Worm (Caenorhabditis elegans): ENCODE data around the gene ZK546.4.

Gene ZK546.4

ce11 chrII:4937743-4938142, at the start of gene ZK546.4:
TSS of gene ZK546.4 (plus strand) at chrII:4938043.
- TF ChIP-seq swsn-7 (tag; optimal IDR thresholded peaks at IDR 0.05) (no peak), rnt-1 (tag; optimal IDR thresholded peaks at IDR 0.05) (no peak), lin-39 (tag; optimal IDR thresholded peaks at IDR 0.05) (no peak), ceh-88 (GFP tag; IDR thresholded peaks at IDR 0.05) (no peak), nhr-71 (tag; optimal IDR thresholded peaks at IDR 0.05) (no peak), Y116A8C.19 (tag; optimal IDR thresholded peaks at IDR 0.05; ENCODE audit: borderline replicate concordance) (no peak), nhr-237 (tag; optimal IDR thresholded peaks at IDR 0.05) (no peak), alr-1 (tag; optimal IDR thresholded peaks at IDR 0.05; ENCODE audit: borderline replicate concordance) (no peak), elt-3 (tag; optimal IDR thresholded peaks at IDR 0.05) (no peak), nhr-85 (tag) (no peak), tlp-1 (tag; optimal IDR thresholded peaks at IDR 0.05) (no peak), unc-30 (tag; optimal IDR thresholded peaks at IDR 0.05) (no peak), pax-3 (tag; optimal IDR thresholded peaks at IDR 0.05) (no peak), isw-1 (GFP tag; IDR thresholded peaks at IDR 0.05) (no peak), hpl-2 (GFP tag; optimal IDR thresholded peaks at IDR 0.05) (no peak), F16B12.6 (tag; optimal IDR thresholded peaks at IDR 0.05) (no peak)

- peak in 1 of 6 experiments; percentile 46 for TF ChIP-seq elt-3 (tag; optimal IDR thresholded peaks at IDR 0.05)
- peak; percentile 45 for TF ChIP-seq elt-2 (tag; optimal IDR thresholded peaks at IDR 0.05)
- peak; percentile 26; the same call in 1 of the 2 replicates for TF ChIP-seq nhr-19 (GFP tag; conservative IDR thresholded peaks at IDR 0.05)
- TF ChIP-seq rnt-1 (tag; optimal IDR thresholded peaks at IDR 0.05): peak; percentile 58
- TF ChIP-seq mep-1 (tag; optimal IDR thresholded peaks at IDR 0.05): peak; percentile 27
- no peak for TF ChIP-seq sox-4 (tag; optimal IDR thresholded peaks at IDR 0.05)
- no peak for TF ChIP-seq efl-3 (GFP tag; optimal IDR thresholded peaks at IDR 0.05)
- peak; percentile 7 for TF ChIP-seq C16A3.4 (tag; optimal IDR thresholded peaks at IDR 0.05)
- TF ChIP-seq lin-39 (tag; optimal IDR thresholded peaks at IDR 0.05): peak; percentile 9
- TF ChIP-seq sptf-1 (tag; optimal IDR thresholded peaks at IDR 0.05): no peak
- TF ChIP-seq pag-3 (tag; optimal IDR thresholded peaks at IDR 0.05; ENCODE audit: borderline replicate concordance, insufficient read depth): peak; percentile 41
- peak; percentile 42 for TF ChIP-seq nhr-20 (tag; optimal IDR thresholded peaks at IDR 0.05)
- no peak for TF ChIP-seq tlp-1 (tag; optimal IDR thresholded peaks at IDR 0.05)
- TF ChIP-seq efl-1 (optimal IDR thresholded peaks at IDR 0.05): peak; percentile 26 to 35
- no peak for TF ChIP-seq efl-1 (GFP tag; optimal IDR thresholded peaks at IDR 0.05 in 1 of 2)
- peak; percentile 14 for TF ChIP-seq unc-130 (tag; optimal IDR thresholded peaks at IDR 0.05)
- TF ChIP-seq mab-9 (GFP tag; IDR thresholded peaks at IDR 0.05): no peak
- peak in 2 of 3 experiments; percentile 16 to 38 for TF ChIP-seq dpl-1 (GFP tag; optimal IDR thresholded peaks at IDR 0.05)
- TF ChIP-seq fkh-8 (tag; optimal IDR thresholded peaks at IDR 0.05): no peak
- TF ChIP-seq lin-14 (GFP tag; optimal IDR thresholded peaks at IDR 0.05): peak; percentile 90
- peak; percentile 45 for TF ChIP-seq snu-23 (GFP tag; optimal IDR thresholded peaks at IDR 0.05)
- peak in 1 of 2 experiments; percentile 35 for TF ChIP-seq lin-35 (GFP tag; optimal IDR thresholded peaks at IDR 0.05)
- TF ChIP-seq nhr-85 (tag): peak; percentile 6
- no peak for TF ChIP-seq nhr-28 (tag; optimal IDR thresholded peaks at IDR 0.05)
- TF ChIP-seq mdl-1 (tag; optimal IDR thresholded peaks at IDR 0.05): no peak
- TF ChIP-seq lsy-2 (tag; optimal IDR thresholded peaks at IDR 0.05): peak; percentile 7 to 51
- TF ChIP-seq blmp-1 (tag; optimal IDR thresholded peaks at IDR 0.05): peak; percentile 25
- TF ChIP-seq ama-1 (optimal IDR thresholded peaks at IDR 0.05): no peak
- peak; percentile 7 for TF ChIP-seq swsn-7 (tag; optimal IDR thresholded peaks at IDR 0.05)
- peak; percentile 70 for TF ChIP-seq nhr-71 (tag; optimal IDR thresholded peaks at IDR 0.05)
Measured at ce11 chrII:4888527-4889487, 49.0 kb upstream of the ZK546.4 start, which contains the start of gene pgm-1. TSS of gene pgm-1 (plus strand) at chrII:4889437.
